In genomic region chr3L:14410146-14410676, dm6 we compare ENCODE assay signal across 1 fruit fly cellular context.
TF ChIP-seq lines count a peak whose summit lies in the region.

Gene CG3919, plus strand, starts transcription at chr3L:14410626.

TF ChIP-seq in whole organism, embryonic, 481 proteins besides CTCF, POLR2A, EP300 and RAD21 (continued from another document and continues in another):
- peak; percentile 81 for TF ChIP-seq CG9727 (GFP tag; optimal IDR thresholded peaks at IDR 0.05; lab: Kevin White, UChicago)
- TF ChIP-seq chm (GFP tag; IDR thresholded peaks at IDR 0.05; lab: Robert Waterston, UW) = peak; percentile 75; the same call in 1 of the 2 replicates
- peak; percentile 21 for TF ChIP-seq CG3163 (GFP tag; optimal IDR thresholded peaks at IDR 0.05; lab: Kevin White, UChicago)
- peak; percentile 41 for TF ChIP-seq CG7987 (GFP tag; optimal IDR thresholded peaks at IDR 0.05; lab: Kevin White, UChicago)
- peak; percentile 23 for TF ChIP-seq cato (GFP tag; optimal IDR thresholded peaks at IDR 0.05; lab: Kevin White, UChicago; ENCODE audit: borderline replicate concordance)
- TF ChIP-seq NFAT (GFP tag; IDR thresholded peaks at IDR 0.05; lab: Robert Waterston, UW) = peak; percentile 78
- TF ChIP-seq CG34422 (GFP tag; IDR thresholded peaks at IDR 0.05; lab: Robert Waterston, UW) = peak; percentile 61; the same call in 2 of the 3 replicates
- TF ChIP-seq nau (GFP tag; optimal IDR thresholded peaks at IDR 0.05; lab: Kevin White, UChicago) = no peak
- TF ChIP-seq da (GFP tag; optimal IDR thresholded peaks at IDR 0.05; lab: Kevin White, UChicago) = no peak
- peak; percentile 39 for TF ChIP-seq Fer3 (tag; optimal IDR thresholded peaks at IDR 0.05; lab: Kevin White, UChicago)
- TF ChIP-seq btn (GFP tag; optimal IDR thresholded peaks at IDR 0.05; lab: Kevin White, UChicago) = no peak
- peak; percentile 81 for TF ChIP-seq Antp (GFP tag; optimal IDR thresholded peaks at IDR 0.05; lab: Kevin White, UChicago)
- no peak for TF ChIP-seq jigr1 (GFP tag; IDR thresholded peaks at IDR 0.05; lab: Robert Waterston, UW)
- no peak; the same call in 1 of the 2 replicates for TF ChIP-seq Nf-YA (GFP tag; IDR thresholded peaks at IDR 0.05; lab: Robert Waterston, UW)
- TF ChIP-seq ftz-f1 (GFP tag; optimal IDR thresholded peaks at IDR 0.05; lab: Kevin White, UChicago) = no peak
- TF ChIP-seq p53 (GFP tag; optimal IDR thresholded peaks at IDR 0.05; lab: Kevin White, UChicago) = peak; percentile 45
- TF ChIP-seq Lim3 (GFP tag; IDR thresholded peaks at IDR 0.05; lab: Robert Waterston, UW) = no peak
- no peak for TF ChIP-seq CG10274 (GFP tag; optimal IDR thresholded peaks at IDR 0.05; lab: Kevin White, UChicago)
- no peak for TF ChIP-seq sqz (GFP tag; optimal IDR thresholded peaks at IDR 0.05; lab: Kevin White, UChicago)
- TF ChIP-seq vnd (GFP tag; IDR thresholded peaks at IDR 0.05; lab: Robert Waterston, UW; ENCODE audit: partially characterized antibody) = no peak
- TF ChIP-seq CG33213 (GFP tag; optimal IDR thresholded peaks at IDR 0.05; lab: Kevin White, UChicago) = peak; percentile 61
- peak; percentile 46 for TF ChIP-seq Chrac-16 (GFP tag; optimal IDR thresholded peaks at IDR 0.05; lab: Kevin White, UChicago)
- TF ChIP-seq Ssrp (tag; optimal IDR thresholded peaks at IDR 0.05; lab: Kevin White, UChicago) = peak; percentile 73
- TF ChIP-seq CG15696 (tag; optimal IDR thresholded peaks at IDR 0.05; lab: Kevin White, UChicago) = peak; percentile 69
- TF ChIP-seq CG9817 (tag; optimal IDR thresholded peaks at IDR 0.05; lab: Kevin White, UChicago) = peak; percentile 26
- TF ChIP-seq CG9932 (GFP tag; IDR thresholded peaks at IDR 0.05; lab: Robert Waterston, UW) = peak; percentile 79
- TF ChIP-seq Elba2 (GFP tag; optimal IDR thresholded peaks at IDR 0.05; lab: Kevin White, UChicago) = peak; percentile 23
- peak; percentile 32 for TF ChIP-seq pzg (GFP tag; optimal IDR thresholded peaks at IDR 0.05; lab: Kevin White, UChicago)
- peak; percentile 37 for TF ChIP-seq lilli (GFP tag; optimal IDR thresholded peaks at IDR 0.05; lab: Kevin White, UChicago)
- TF ChIP-seq Max (GFP tag; optimal IDR thresholded peaks at IDR 0.05; lab: Kevin White, UChicago) = peak; percentile 36
- TF ChIP-seq CG7357 (GFP tag; IDR thresholded peaks at IDR 0.05; lab: Robert Waterston, UW) = peak; percentile 47; the same call in 1 of the 3 replicates
- peak; percentile 66 for TF ChIP-seq NK7.1 (GFP tag; optimal IDR thresholded peaks at IDR 0.05; lab: Kevin White, UChicago)
- TF ChIP-seq CG2889 (GFP tag; IDR thresholded peaks at IDR 0.05; lab: Robert Waterston, UW) = no peak
- TF ChIP-seq CG10565 (GFP tag; optimal IDR thresholded peaks at IDR 0.05; lab: Kevin White, UChicago) = no peak
- peak; percentile 20 for TF ChIP-seq sisA (GFP tag; IDR thresholded peaks at IDR 0.05; lab: Robert Waterston, UW)
- TF ChIP-seq pb (GFP tag; optimal IDR thresholded peaks at IDR 0.05; lab: Kevin White, UChicago) = peak; percentile 79
- TF ChIP-seq croc (GFP tag; conservative IDR thresholded peaks at IDR 0.05; lab: Robert Waterston, UW) = peak; percentile 42; the same call in 1 of the 3 replicates
- peak; percentile 4 for TF ChIP-seq D19B (GFP tag; optimal IDR thresholded peaks at IDR 0.05; lab: Kevin White, UChicago)
- TF ChIP-seq sug (tag; optimal IDR thresholded peaks at IDR 0.05; lab: Kevin White, UChicago) = peak; percentile 4
- peak; percentile 3 for TF ChIP-seq oc (tag; optimal IDR thresholded peaks at IDR 0.05; lab: Kevin White, UChicago)
- no peak for TF ChIP-seq gcm (GFP tag; optimal IDR thresholded peaks at IDR 0.05; lab: Kevin White, UChicago)
- TF ChIP-seq NC2α (GFP tag; optimal IDR thresholded peaks at IDR 0.05; lab: Kevin White, UChicago) = peak; percentile 40
- peak; percentile 14 for TF ChIP-seq wek (GFP tag; optimal IDR thresholded peaks at IDR 0.05; lab: Kevin White, UChicago)
- TF ChIP-seq bab2 (GFP tag; optimal IDR thresholded peaks at IDR 0.05; lab: Kevin White, UChicago) = peak; percentile 64
- TF ChIP-seq zfh1 (GFP tag; IDR thresholded peaks at IDR 0.05; lab: Robert Waterston, UW) = peak; percentile 70; the same call in 2 of the 3 replicates
- 0 out of 2 replicates have a peak, but pooled peaks have one; percentile 4 for TF ChIP-seq CG17612 (GFP tag; IDR thresholded peaks at IDR 0.05; lab: Robert Waterston, UW)
- TF ChIP-seq tap (tag; optimal IDR thresholded peaks at IDR 0.05; lab: Kevin White, UChicago) = peak; percentile 2
- TF ChIP-seq H2.0 (GFP tag; IDR thresholded peaks at IDR 0.05; lab: Robert Waterston, UW) = peak; percentile 46; the same call in 1 of the 2 replicates
- no peak for TF ChIP-seq Doc2 (GFP tag; IDR thresholded peaks at IDR 0.05; lab: Robert Waterston, UW)
- TF ChIP-seq CG4360 (GFP tag; IDR thresholded peaks at IDR 0.05; lab: Robert Waterston, UW) = 0 out of 2 replicates have a peak, but pooled peaks have one; percentile 27
- TF ChIP-seq gsb (GFP tag; IDR thresholded peaks at IDR 0.05; lab: Robert Waterston, UW) = no peak
- TF ChIP-seq CG31365 (tag; optimal IDR thresholded peaks at IDR 0.05; lab: Kevin White, UChicago) = no peak
- TF ChIP-seq Awh (GFP tag; IDR thresholded peaks at IDR 0.05; lab: Robert Waterston, UW) = peak; percentile 60; the same call in 1 of the 2 replicates
- peak; percentile 49 for TF ChIP-seq CG1529 (GFP tag; optimal IDR thresholded peaks at IDR 0.05; lab: Kevin White, UChicago)
- no peak for TF ChIP-seq CG12236 (GFP tag; optimal IDR thresholded peaks at IDR 0.05; lab: Kevin White, UChicago)
- TF ChIP-seq pan (optimal IDR thresholded peaks at IDR 0.05; lab: Kevin White, UChicago) = no peak
- peak in 1 of 2 experiments; percentile 38 for TF ChIP-seq pan (GFP tag; optimal IDR thresholded peaks at IDR 0.05 in 1 of 2, IDR thresholded peaks at IDR 0.05 in 1 of 2)
- TF ChIP-seq Camta (GFP tag; optimal IDR thresholded peaks at IDR 0.05; lab: Kevin White, UChicago) = peak; percentile 10
- TF ChIP-seq Sox100B (GFP tag; optimal IDR thresholded peaks at IDR 0.05; lab: Kevin White, UChicago) = peak; percentile 66
- no peak for TF ChIP-seq GATAe (GFP tag; conservative IDR thresholded peaks at IDR 0.05; lab: Robert Waterston, UW)
- TF ChIP-seq CG11398 (GFP tag; optimal IDR thresholded peaks at IDR 0.05; lab: Kevin White, UChicago) = peak; percentile 30
- peak; percentile 74 for TF ChIP-seq dmrt11E (tag; optimal IDR thresholded peaks at IDR 0.05; lab: Kevin White, UChicago)
- TF ChIP-seq CG32772 (GFP tag; IDR thresholded peaks at IDR 0.05; lab: Robert Waterston, UW) = peak; percentile 54; the same call in 1 of the 2 replicates
- TF ChIP-seq cad (GFP tag; optimal IDR thresholded peaks at IDR 0.05; lab: Kevin White, UChicago) = no peak
- TF ChIP-seq gcm2 (GFP tag; optimal IDR thresholded peaks at IDR 0.05; lab: Kevin White, UChicago) = no peak
- peak; percentile 53 for TF ChIP-seq CG9437 (GFP tag; optimal IDR thresholded peaks at IDR 0.05; lab: Kevin White, UChicago)
- peak; percentile 56 for TF ChIP-seq PHDP (tag; optimal IDR thresholded peaks at IDR 0.05; lab: Kevin White, UChicago)
- TF ChIP-seq al (GFP tag; IDR thresholded peaks at IDR 0.05; lab: Robert Waterston, UW) = peak; percentile 14; the same call in 1 of the 2 replicates
- TF ChIP-seq gce (GFP tag; IDR thresholded peaks at IDR 0.05; lab: Robert Waterston, UW) = peak; percentile 69; the same call in 2 of the 3 replicates
- TF ChIP-seq CG15601 (tag; optimal IDR thresholded peaks at IDR 0.05; lab: Kevin White, UChicago) = peak; percentile 19
- peak; percentile 57 for TF ChIP-seq Meics (GFP tag; optimal IDR thresholded peaks at IDR 0.05; lab: Kevin White, UChicago)
- TF ChIP-seq CoRest (tag; optimal IDR thresholded peaks at IDR 0.05; lab: Kevin White, UChicago) = peak; percentile 82
- TF ChIP-seq CG13624 (GFP tag; optimal IDR thresholded peaks at IDR 0.05; lab: Kevin White, UChicago) = no peak
- TF ChIP-seq mld (GFP tag; IDR thresholded peaks at IDR 0.05; lab: Robert Waterston, UW; ENCODE audit: partially characterized antibody) = no peak
- no peak for TF ChIP-seq abd-A (tag; optimal IDR thresholded peaks at IDR 0.05; lab: Kevin White, UChicago)
- TF ChIP-seq shn (GFP tag; optimal IDR thresholded peaks at IDR 0.05; lab: Kevin White, UChicago) = peak; percentile 52
- peak; percentile 70 for TF ChIP-seq CHES-1-like (GFP tag; optimal IDR thresholded peaks at IDR 0.05; lab: Kevin White, UChicago)
- peak; percentile 53 for TF ChIP-seq CG11504 (tag; optimal IDR thresholded peaks at IDR 0.05; lab: Kevin White, UChicago)
- peak; percentile 73 for TF ChIP-seq Drgx (GFP tag; IDR thresholded peaks at IDR 0.05; lab: Robert Waterston, UW)
- TF ChIP-seq lbe (GFP tag; optimal IDR thresholded peaks at IDR 0.05; lab: Kevin White, UChicago) = peak; percentile 36
- TF ChIP-seq ro (GFP tag; IDR thresholded peaks at IDR 0.05; lab: Robert Waterston, UW) = no peak; the same call in 1 of the 2 replicates
- TF ChIP-seq Spps (tag; optimal IDR thresholded peaks at IDR 0.05; lab: Kevin White, UChicago) = no peak
- no peak for TF ChIP-seq D (optimal IDR thresholded peaks at IDR 0.05; lab: Kevin White, UChicago)
- TF ChIP-seq D (GFP tag; optimal IDR thresholded peaks at IDR 0.05; lab: Kevin White, UChicago) = peak; percentile 56
- peak; percentile 52 for TF ChIP-seq D19A (tag; optimal IDR thresholded peaks at IDR 0.05; lab: Kevin White, UChicago)
- TF ChIP-seq luna (GFP tag; optimal IDR thresholded peaks at IDR 0.05; lab: Kevin White, UChicago) = peak; percentile 19
- TF ChIP-seq Optix (GFP tag; IDR thresholded peaks at IDR 0.05; lab: Robert Waterston, UW) = 0 out of 3 replicates have a peak, but pooled peaks have one; percentile 25
- peak; percentile 48 for TF ChIP-seq CG12155 (GFP tag; optimal IDR thresholded peaks at IDR 0.05; lab: Kevin White, UChicago)
- TF ChIP-seq klu (GFP tag; IDR thresholded peaks at IDR 0.05; lab: Robert Waterston, UW) = peak; percentile 45; the same call in 1 of the 2 replicates
- TF ChIP-seq peb (GFP tag; IDR thresholded peaks at IDR 0.05; lab: Robert Waterston, UW) = no peak
- TF ChIP-seq Mes4 (GFP tag; optimal IDR thresholded peaks at IDR 0.05; lab: Kevin White, UChicago) = peak; percentile 68
- TF ChIP-seq HmgD (GFP tag; optimal IDR thresholded peaks at IDR 0.05; lab: Kevin White, UChicago) = no peak
- TF ChIP-seq CG8388 (GFP tag; optimal IDR thresholded peaks at IDR 0.05; lab: Kevin White, UChicago) = peak; percentile 54
- TF ChIP-seq sens (GFP tag; lab: Kevin White, UChicago) = peak; percentile 92
- TF ChIP-seq gt (GFP tag; IDR thresholded peaks at IDR 0.05; lab: Robert Waterston, UW) = 0 out of 2 replicates have a peak, but pooled peaks have one; percentile 28
- TF ChIP-seq seq (GFP tag; IDR thresholded peaks at IDR 0.05; lab: Robert Waterston, UW) = peak; percentile 46; the same call in 1 of the 2 replicates
- no peak for TF ChIP-seq pho (GFP tag; optimal IDR thresholded peaks at IDR 0.05; lab: Kevin White, UChicago)
- TF ChIP-seq Hr39 (optimal IDR thresholded peaks at IDR 0.05; lab: Kevin White, UChicago) = no peak
- TF ChIP-seq Oli (tag; optimal IDR thresholded peaks at IDR 0.05; lab: Kevin White, UChicago) = peak; percentile 59
- TF ChIP-seq kni (GFP tag; optimal IDR thresholded peaks at IDR 0.05; lab: Kevin White, UChicago) = peak; percentile 35
- TF ChIP-seq CG13775 (GFP tag; optimal IDR thresholded peaks at IDR 0.05; lab: Kevin White, UChicago) = peak; percentile 80
- no peak for TF ChIP-seq CG17912 (GFP tag; optimal IDR thresholded peaks at IDR 0.05; lab: Kevin White, UChicago)
- TF ChIP-seq chinmo (GFP tag; IDR thresholded peaks at IDR 0.05; lab: Robert Waterston, UW; ENCODE audit: partially characterized antibody) = peak; percentile 64; the same call in 1 of the 4 replicates
- no peak for TF ChIP-seq bowl (GFP tag; IDR thresholded peaks at IDR 0.05; lab: Robert Waterston, UW)
- TF ChIP-seq CG14014 (GFP tag; IDR thresholded peaks at IDR 0.05; lab: Robert Waterston, UW) = peak; percentile 50; the same call in 1 of the 2 replicates
- TF ChIP-seq CG3995 (GFP tag; optimal IDR thresholded peaks at IDR 0.05; lab: Kevin White, UChicago) = no peak
- peak; percentile 18 for TF ChIP-seq CG1233 (GFP tag; optimal IDR thresholded peaks at IDR 0.05; lab: Kevin White, UChicago)
- TF ChIP-seq nerfin-2 (GFP tag; IDR thresholded peaks at IDR 0.05; lab: Robert Waterston, UW; ENCODE audit: partially characterized antibody) = no peak
- peak; percentile 25 for TF ChIP-seq CG1647 (GFP tag; optimal IDR thresholded peaks at IDR 0.05; lab: Kevin White, UChicago)
- peak; percentile 53; the same call in 1 of the 3 replicates for TF ChIP-seq Mrtf (GFP tag; IDR thresholded peaks at IDR 0.05; lab: Robert Waterston, UW)
- TF ChIP-seq CG3407 (GFP tag; optimal IDR thresholded peaks at IDR 0.05; lab: Kevin White, UChicago) = peak; percentile 15
- TF ChIP-seq B-H2 (GFP tag; optimal IDR thresholded peaks at IDR 0.05; lab: Kevin White, UChicago) = peak; percentile 62
- TF ChIP-seq CG30431 (GFP tag; optimal IDR thresholded peaks at IDR 0.05; lab: Kevin White, UChicago) = peak; percentile 63
- TF ChIP-seq CG1024 (GFP tag; IDR thresholded peaks at IDR 0.05; lab: Robert Waterston, UW) = no peak
- TF ChIP-seq Adf1 (GFP tag; IDR thresholded peaks at IDR 0.05; lab: Robert Waterston, UW) = no peak
- TF ChIP-seq CG17328 (GFP tag; IDR thresholded peaks at IDR 0.05; lab: Robert Waterston, UW) = peak; percentile 67
- TF ChIP-seq lov (optimal IDR thresholded peaks at IDR 0.05; lab: Kevin White, UChicago) = no peak
- TF ChIP-seq lov (GFP tag; IDR thresholded peaks at IDR 0.05; lab: Robert Waterston, UW) = peak; percentile 36; the same call in 1 of the 3 replicates
- peak; percentile 53 for TF ChIP-seq Hsf (GFP tag; optimal IDR thresholded peaks at IDR 0.05; lab: Kevin White, UChicago)
- peak; percentile 57 for TF ChIP-seq ara (GFP tag; IDR thresholded peaks at IDR 0.05; lab: Robert Waterston, UW)
- TF ChIP-seq wdn (GFP tag; IDR thresholded peaks at IDR 0.05; lab: Robert Waterston, UW) = no peak
- TF ChIP-seq h (optimal IDR thresholded peaks at IDR 0.05; lab: Kevin White, UChicago) = no peak
- TF ChIP-seq Dad (GFP tag; optimal IDR thresholded peaks at IDR 0.05; lab: Kevin White, UChicago) = no peak
- TF ChIP-seq Hr3 (GFP tag; optimal IDR thresholded peaks at IDR 0.05; lab: Kevin White, UChicago) = peak; percentile 66
- peak; percentile 67 for TF ChIP-seq Lhr (GFP tag; optimal IDR thresholded peaks at IDR 0.05; lab: Kevin White, UChicago)
- TF ChIP-seq Aef1 (GFP tag; IDR thresholded peaks at IDR 0.05; lab: Robert Waterston, UW) = 0 out of 3 replicates have a peak, but pooled peaks have one; percentile 47
- TF ChIP-seq toy (GFP tag; IDR thresholded peaks at IDR 0.05; lab: Robert Waterston, UW) = no peak
- TF ChIP-seq CG7928 (GFP tag; optimal IDR thresholded peaks at IDR 0.05; lab: Kevin White, UChicago) = peak; percentile 48
- peak; percentile 26 for TF ChIP-seq CG10654 (GFP tag; optimal IDR thresholded peaks at IDR 0.05; lab: Kevin White, UChicago)
